Fruit fly (Drosophila melanogaster) whole organism, embryonic: Measurements from ENCODE around the gene sit.
A peak's percentile ranks its signal among the peaks of the same experiment; 100 is the strongest.

Experiments
- ATbp ChIP-seq: fragments of 200-800 bp; sonication (Bioruptor generic); optimal IDR thresholded peaks from 2 replicates; lab custom pipeline; 2017; ENCODE audit warnings: missing biosample characterization, mild to moderate bottlenecking, missing genetic modification characterization, missing genetic modification reagents
- BtbVII ChIP-seq: fragments of 200-800 bp; sonication (Bioruptor generic); optimal IDR thresholded peaks from 3 replicates; lab custom pipeline; 2017; ENCODE audit warnings: missing biosample characterization, mild to moderate bottlenecking, missing genetic modification characterization
- CG10321 ChIP-seq: fragments of 200-800 bp; sonication (Bioruptor generic); IDR thresholded peaks from 2 replicates; pipeline ENCODE4 v1.3.6; 2022; ENCODE audit warnings: missing biosample characterization, missing genetic modification characterization
- CG10959 ChIP-seq: fragments of 200-800 bp; sonication (Bioruptor generic); IDR thresholded peaks from 2 replicates; pipeline ENCODE4 v1.3.6; 2022; ENCODE audit warnings: missing biosample characterization, missing genetic modification characterization
- CG11247 ChIP-seq: fragments of 200-800 bp; sonication (Bioruptor generic); IDR thresholded peaks from 2 replicates; pipeline ENCODE4 v1.3.6; 2022; ENCODE audit warnings: missing biosample characterization, missing genetic modification characterization
- CG12659 ChIP-seq: fragments of 200-800 bp; sonication (Bioruptor generic); optimal IDR thresholded peaks from 3 replicates; lab custom pipeline; 2017; ENCODE audit warnings: mild to moderate bottlenecking, missing biosample characterization, missing genetic modification reagents, missing genetic modification characterization
- CG12744 ChIP-seq: fragments of 200-800 bp; sonication (Bioruptor generic); optimal IDR thresholded peaks from 2 replicates; lab custom pipeline; 2016; ENCODE audit warnings: missing biosample characterization, missing genetic modification characterization
- CG14710 ChIP-seq: fragments of 200-800 bp; sonication (Bioruptor generic); optimal IDR thresholded peaks from 3 replicates; lab custom pipeline; 2019; ENCODE audit warnings: missing biosample characterization, mild to moderate bottlenecking, missing genetic modification characterization, moderate library complexity
- CG15269 ChIP-seq: fragments of 200-800 bp; sonication (Bioruptor generic); optimal IDR thresholded peaks from 2 replicates; lab custom pipeline; 2018; ENCODE audit warnings: missing biosample characterization, mild to moderate bottlenecking, missing genetic modification characterization, moderate library complexity
- CG15514 ChIP-seq: fragments of 200-800 bp; sonication (Bioruptor generic); optimal IDR thresholded peaks from 3 replicates; lab custom pipeline; 2017; ENCODE audit warnings: missing biosample characterization, missing genetic modification characterization, mild to moderate bottlenecking, moderate library complexity, missing genetic modification reagents
- CG1602 ChIP-seq: fragments of 200-800 bp; sonication (Bioruptor generic); optimal IDR thresholded peaks from 3 replicates; lab custom pipeline; 2016; ENCODE audit warnings: missing biosample characterization, missing genetic modification characterization
- CG18262 ChIP-seq: fragments of 200-800 bp; optimal IDR thresholded peaks from 3 replicates; lab custom pipeline; 2019; ENCODE audit warnings: missing biosample characterization, mild to moderate bottlenecking, missing genetic modification characterization, moderate library complexity
- CG18619 ChIP-seq: fragments of 200-800 bp; sonication (Bioruptor generic); optimal IDR thresholded peaks from 3 replicates; lab custom pipeline; 2017; ENCODE audit warnings: missing biosample characterization, mild to moderate bottlenecking, missing genetic modification characterization
- CG31441 ChIP-seq: fragments of 200-800 bp; sonication (Bioruptor generic); IDR thresholded peaks from 2 replicates; pipeline ENCODE4 v1.3.6; 2022; ENCODE audit warnings: missing biosample characterization, missing genetic modification characterization
- CG4360 ChIP-seq: fragments of 200-800 bp; sonication (Bioruptor generic); IDR thresholded peaks from 2 replicates; pipeline ENCODE4 v1.3.6; 2022; ENCODE audit warnings: missing biosample characterization, missing genetic modification characterization
- CG6813 ChIP-seq: fragments of 200-800 bp; sonication (Bioruptor generic); optimal IDR thresholded peaks from 2 replicates; lab custom pipeline; 2017; ENCODE audit warnings: missing biosample characterization, missing genetic modification characterization, mild to moderate bottlenecking, moderate library complexity, missing genetic modification reagents
- CG6854 ChIP-seq: fragments of 200-800 bp; sonication (Bioruptor generic); optimal IDR thresholded peaks from 3 replicates; lab custom pipeline; 2017; ENCODE audit warnings: missing biosample characterization, mild to moderate bottlenecking, missing genetic modification characterization
- CG7963 ChIP-seq: fragments of 200-800 bp; sonication (Bioruptor generic); IDR thresholded peaks from 3 replicates; pipeline ENCODE4 v1.3.6; 2022; ENCODE audit warnings: missing biosample characterization, missing genetic modification characterization; ENCODE audit not compliant: partially characterized antibody
- CG8290 ChIP-seq, 3 experiments: fragments of 200-800 bp; sonication (Bioruptor generic); optimal IDR thresholded peaks; 2 replicates each; lab custom pipeline; 2016 to 2019; ENCODE audit warnings: missing biosample characterization in 3 of 3, missing genetic modification characterization in 3 of 3, mild to moderate bottlenecking in 2 of 3, moderate library complexity in 1 of 3
- CG9727 ChIP-seq: fragments of 200-800 bp; sonication (Bioruptor generic); optimal IDR thresholded peaks from 3 replicates; lab custom pipeline; 2017; ENCODE audit warnings: missing biosample characterization, mild to moderate bottlenecking, missing genetic modification characterization
- CHES-1-like ChIP-seq: fragments of 200-800 bp; sonication (Bioruptor generic); optimal IDR thresholded peaks from 2 replicates; lab custom pipeline; 2016; ENCODE audit warnings: missing biosample characterization, missing genetic modification characterization
- CrebB ChIP-seq: fragments of 200-800 bp; sonication (Bioruptor generic); optimal IDR thresholded peaks from 3 replicates; lab custom pipeline; 2018; ENCODE audit warnings: missing biosample characterization, mild to moderate bottlenecking, missing genetic modification characterization
- HHEX ChIP-seq: fragments of 200-800 bp; sonication (Bioruptor generic); optimal IDR thresholded peaks from 3 replicates; lab custom pipeline; 2017; ENCODE audit warnings: missing biosample characterization, mild to moderate bottlenecking, missing genetic modification characterization, missing genetic modification reagents
- HLH3B ChIP-seq: fragments of 200-800 bp; sonication (Bioruptor generic); IDR thresholded peaks from 2 replicates; pipeline ENCODE4 v1.3.6; 2022; ENCODE audit warnings: missing biosample characterization, missing genetic modification characterization
- MTF-1 ChIP-seq: fragments of 200-800 bp; sonication (Bioruptor generic); optimal IDR thresholded peaks from 2 replicates; lab custom pipeline; 2018; ENCODE audit warnings: missing biosample characterization, mild to moderate bottlenecking, missing genetic modification characterization, borderline replicate concordance
- Med ChIP-seq: fragments of 200-800 bp; sonication (Bioruptor generic); peaks from one replicate; lab custom pipeline; 2016; ENCODE audit warnings: missing biosample characterization, missing genetic modification characterization, mild to moderate bottlenecking, inconsistent platforms, moderate library complexity
- Poxn ChIP-seq: fragments of 200-800 bp; sonication (Bioruptor generic); IDR thresholded peaks from 2 replicates; pipeline ENCODE4 v1.3.6; 2022; ENCODE audit warnings: missing biosample characterization, missing genetic modification characterization
- Ptx1 ChIP-seq: fragments of 200-800 bp; sonication (Bioruptor generic); IDR thresholded peaks from 2 replicates; pipeline ENCODE4 v1.3.6; 2022; ENCODE audit warnings: missing biosample characterization, missing genetic modification characterization
- ac ChIP-seq: fragments of 200-800 bp; sonication (Bioruptor generic); optimal IDR thresholded peaks from 3 replicates; lab custom pipeline; 2017; ENCODE audit warnings: missing biosample characterization, mild to moderate bottlenecking, missing genetic modification characterization
- caup ChIP-seq: fragments of 200-800 bp; sonication (Bioruptor generic); optimal IDR thresholded peaks from 3 replicates; lab custom pipeline; 2017; ENCODE audit warnings: missing biosample characterization, mild to moderate bottlenecking, missing genetic modification characterization, moderate library complexity; ENCODE audit not compliant: severe bottlenecking
- cg ChIP-seq: fragments of 200-800 bp; sonication (Bioruptor generic); optimal IDR thresholded peaks from 3 replicates; lab custom pipeline; 2019; ENCODE audit warnings: missing biosample characterization, mild to moderate bottlenecking, missing genetic modification characterization, moderate library complexity
- ci ChIP-seq: fragments of 200-800 bp; sonication (Bioruptor generic); IDR thresholded peaks from 3 replicates; pipeline ENCODE4 v1.3.6; 2022; ENCODE audit warnings: missing biosample characterization, missing genetic modification characterization
- crc ChIP-seq: fragments of 200-800 bp; sonication (Bioruptor generic); optimal IDR thresholded peaks from 2 replicates; lab custom pipeline; 2016; ENCODE audit warnings: missing biosample characterization, missing genetic modification characterization
- cwo ChIP-seq: fragments of 200-800 bp; sonication (Bioruptor generic); optimal IDR thresholded peaks from 3 replicates; lab custom pipeline; 2017; ENCODE audit warnings: missing biosample characterization, missing genetic modification characterization, mild to moderate bottlenecking, moderate library complexity, missing genetic modification reagents
- eyg ChIP-seq: fragments of 200-800 bp; sonication (Bioruptor generic); optimal IDR thresholded peaks from 3 replicates; lab custom pipeline; 2016; ENCODE audit warnings: missing biosample characterization, missing genetic modification characterization
- fd64A ChIP-seq: fragments of 200-800 bp; sonication (Bioruptor generic); optimal IDR thresholded peaks from 3 replicates; lab custom pipeline; 2018; ENCODE audit warnings: missing biosample characterization, mild to moderate bottlenecking, missing genetic modification characterization
- grn ChIP-seq: fragments of 200-800 bp; sonication (Bioruptor generic); optimal IDR thresholded peaks from 3 replicates; lab custom pipeline; 2017; ENCODE audit warnings: missing biosample characterization, missing genetic modification characterization
- hb ChIP-seq: fragments of 200-800 bp; sonication (Bioruptor generic); IDR thresholded peaks from 3 replicates; pipeline ENCODE4 v1.3.6; 2022; ENCODE audit warnings: missing biosample characterization, missing genetic modification characterization; ENCODE audit not compliant: partially characterized antibody
- ken ChIP-seq: fragments of 200-800 bp; sonication (Bioruptor generic); IDR thresholded peaks from 3 replicates; pipeline ENCODE4 v1.3.6; 2022; ENCODE audit warnings: missing biosample characterization, missing genetic modification characterization
- lov ChIP-seq, 2 experiments: fragments of 200-800 bp in 1 of 2; fragments of >200 bp in 1 of 2; sonication (Bioruptor generic) in 1 of 2; IDR thresholded peaks in 1 of 2; optimal IDR thresholded peaks in 1 of 2; 2 replicates in 1 of 2; 3 replicates in 1 of 2; pipeline versions ENCODE4 v1.3.6 to Lab custom; 2017 to 2022; ENCODE audit warnings: missing biosample characterization in 1 of 2, missing genetic modification characterization in 1 of 2
- repo ChIP-seq: fragments of 200-800 bp; sonication (Bioruptor generic); optimal IDR thresholded peaks from 2 replicates; lab custom pipeline; 2016; ENCODE audit warnings: missing biosample characterization, missing genetic modification characterization
- scrt ChIP-seq: fragments of 200-800 bp; sonication (Bioruptor generic); optimal IDR thresholded peaks from 2 replicates; lab custom pipeline; 2018; ENCODE audit warnings: missing biosample characterization, mild to moderate bottlenecking, missing genetic modification characterization, moderate library complexity
- sna ChIP-seq: fragments of 200-800 bp; sonication (Bioruptor generic); IDR thresholded peaks from 2 replicates; pipeline ENCODE4 v1.3.6; 2022; ENCODE audit warnings: missing biosample characterization, missing genetic modification characterization; ENCODE audit not compliant: partially characterized antibody
- sr ChIP-seq: fragments of 200-800 bp; sonication (Bioruptor generic); IDR thresholded peaks from 3 replicates; pipeline ENCODE4 v1.3.6; 2022; ENCODE audit warnings: missing biosample characterization, missing genetic modification characterization
- stc ChIP-seq: fragments of 200-800 bp; sonication (Bioruptor generic); IDR thresholded peaks from 2 replicates; pipeline ENCODE4 v1.3.6; 2022; ENCODE audit warnings: missing biosample characterization, missing genetic modification characterization
- tup ChIP-seq: fragments of 200-800 bp; sonication (Bioruptor generic); optimal IDR thresholded peaks from 2 replicates; lab custom pipeline; 2016; ENCODE audit warnings: missing biosample characterization, mild to moderate bottlenecking, missing genetic modification characterization, moderate library complexity
- vvl ChIP-seq: fragments of 200-800 bp; sonication (Bioruptor generic); IDR thresholded peaks from 2 replicates; pipeline ENCODE4 v1.3.6; 2022; ENCODE audit warnings: missing biosample characterization, missing genetic modification characterization
- zfh1 ChIP-seq: fragments of 200-800 bp; sonication (Bioruptor generic); IDR thresholded peaks from 3 replicates; pipeline ENCODE4 v1.3.6; 2022; ENCODE audit warnings: missing biosample characterization, missing genetic modification characterization

Gene sit

dm6 chr3R:22596450-22596849 is 34.1 kb upstream of the sit start (continued):
- TF ChIP-seq CG7963 (GFP tag; lab: Robert Waterston, UW) (no peak), CG18619 (GFP tag; lab: Kevin White, UChicago) (peak; percentile 29), crc (GFP tag; lab: Kevin White, UChicago) (no peak), ken (GFP tag; lab: Robert Waterston, UW) (no peak), eyg (GFP tag; lab: Kevin White, UChicago) (no peak), CG8290 (GFP tag; optimal IDR thresholded peaks at IDR 0.05; lab: Kevin White, UChicago) (peak; percentile 46), CG8290 (tag; optimal IDR thresholded peaks at IDR 0.05; lab: Kevin White, UChicago) (peak in 1 of 2 experiments; percentile 71), CG10959 (peak; percentile 5; the same call in 1 of the 2 replicates), scrt (peak; percentile 12), CG31441 (0 out of 2 replicates have a peak, but pooled peaks have one; percentile 12), HHEX (GFP tag; lab: Kevin White, UChicago) (peak; percentile 59), Poxn (GFP tag; lab: Robert Waterston, UW) (no peak), fd64A (GFP tag; lab: Kevin White, UChicago) (peak; percentile 70), CG18262 (peak; percentile 27), Ptx1 (no peak; the same call in 1 of the 2 replicates), CG6854 (GFP tag; lab: Kevin White, UChicago) (no peak), CG4360 (GFP tag; lab: Robert Waterston, UW) (peak; percentile 39), CG11247 (peak; percentile 52; the same call in 1 of the 2 replicates), CG12744 (peak; percentile 29), vvl (peak; percentile 43; the same call in 1 of the 2 replicates), CG14710 (tag; lab: Kevin White, UChicago) (peak; percentile 34), hb (GFP tag; lab: Robert Waterston, UW) (no peak), lov (optimal IDR thresholded peaks at IDR 0.05; lab: Kevin White, UChicago) (no peak), lov (GFP tag; IDR thresholded peaks at IDR 0.05; lab: Robert Waterston, UW) (peak; percentile 59; the same call in 1 of the 3 replicates), CrebB (tag; lab: Kevin White, UChicago) (peak; percentile 12), CG1602 (GFP tag; lab: Kevin White, UChicago) (no peak), sr (GFP tag; lab: Robert Waterston, UW) (peak; percentile 54; the same call in 1 of the 3 replicates), MTF-1 (GFP tag; lab: Kevin White, UChicago) (peak; percentile 70), CG12659 (peak; percentile 19), cg (GFP tag; lab: Kevin White, UChicago) (peak; percentile 56), tup (GFP tag; lab: Kevin White, UChicago) (peak; percentile 19), CG6813 (GFP tag; lab: Kevin White, UChicago) (peak; percentile 62), cwo (GFP tag; lab: Kevin White, UChicago) (no peak), BtbVII (GFP tag; lab: Kevin White, UChicago) (peak; percentile 59), CG15514 (peak; percentile 59), ac (no peak), Med (GFP tag; lab: Kevin White, UChicago) (peak; percentile 93), ci (peak; percentile 86), sna (0 out of 2 replicates have a peak, but pooled peaks have one; percentile 35), zfh1 (peak; percentile 52; the same call in 1 of the 3 replicates), CG9727 (peak; percentile 65), ATbp (peak; percentile 79), grn (GFP tag; lab: Kevin White, UChicago) (peak; percentile 38), HLH3B (GFP tag; lab: Robert Waterston, UW) (peak; percentile 59; the same call in 1 of the 2 replicates), CG10321 (GFP tag; lab: Robert Waterston, UW) (0 out of 2 replicates have a peak, but pooled peaks have one; percentile 10), repo (GFP tag; lab: Kevin White, UChicago) (no peak), CHES-1-like (GFP tag; lab: Kevin White, UChicago) (peak; percentile 48), CG15269 (peak; percentile 33), caup (GFP tag; lab: Kevin White, UChicago) (peak; percentile 62), stc (GFP tag; lab: Robert Waterston, UW) (peak; percentile 26; the same call in 1 of the 2 replicates)
